Worm (Caenorhabditis elegans) whole organism, mixed stage, embryonic: ENCODE data around the gene F09F9.1.

Experiments
- M03D4.4 ChIP-seq: sonication (generic microtip); optimal IDR thresholded peaks from 2 replicates; lab custom pipeline; 2017; ENCODE audit warnings: mild to moderate bottlenecking, missing genetic modification characterization, missing compliant biosample characterization
- bed-3 ChIP-seq: fragments of 200-800 bp; sonication (Bioruptor generic); optimal IDR thresholded peaks from 3 replicates; lab custom pipeline; 2018; ENCODE audit warnings: mild to moderate bottlenecking, missing genetic modification characterization, moderate library complexity, missing compliant biosample characterization
- ceh-39 ChIP-seq: fragments of 150-350 bp; optimal IDR thresholded peaks from 2 replicates; lab custom pipeline; 2014; ENCODE audit warnings: missing biosample characterization, missing genetic modification characterization
- ceh-43 ChIP-seq: fragments of 200-800 bp; sonication (Bioruptor generic); optimal IDR thresholded peaks from 2 replicates; lab custom pipeline; 2018; ENCODE audit warnings: mild to moderate bottlenecking, missing genetic modification characterization, moderate library complexity, missing compliant biosample characterization
- ceh-83 ChIP-seq: fragments of 200-800 bp; sonication (Bioruptor generic); optimal IDR thresholded peaks from 2 replicates; lab custom pipeline; 2018; ENCODE audit warnings: mild to moderate bottlenecking, missing genetic modification characterization, missing compliant biosample characterization
- ces-1 ChIP-seq: fragments of 150-350 bp; optimal IDR thresholded peaks from 2 replicates; lab custom pipeline; 2014; ENCODE audit warnings: missing biosample characterization, missing genetic modification reagents, missing genetic modification characterization
- cnd-1 ChIP-seq: fragments of 200-800 bp; sonication (Bioruptor generic); optimal IDR thresholded peaks from 2 replicates; lab custom pipeline; 2018; ENCODE audit warnings: mild to moderate bottlenecking, missing genetic modification characterization, missing compliant biosample characterization
- drap-1 ChIP-seq: fragments of 200-800 bp; sonication (Bioruptor generic); optimal IDR thresholded peaks from 3 replicates; lab custom pipeline; 2018; ENCODE audit warnings: mild to moderate bottlenecking, missing genetic modification characterization, missing compliant biosample characterization
- elt-1 ChIP-seq: sonication (generic microtip); optimal IDR thresholded peaks from 2 replicates; lab custom pipeline; 2017; ENCODE audit warnings: missing genetic modification characterization, mild to moderate bottlenecking, missing compliant biosample characterization, antibody characterized with exemption, moderate library complexity, borderline replicate concordance; ENCODE audit not compliant: insufficient read depth
- elt-3 ChIP-seq: fragments of 150-350 bp; optimal IDR thresholded peaks from 2 replicates; lab custom pipeline; 2014; ENCODE audit warnings: missing biosample characterization, missing genetic modification characterization
- flh-1 ChIP-seq: fragments of 200-800 bp; sonication (Bioruptor generic); optimal IDR thresholded peaks from 2 replicates; lab custom pipeline; 2018; ENCODE audit warnings: mild to moderate bottlenecking, missing genetic modification characterization, moderate library complexity, missing compliant biosample characterization
- hlh-1 ChIP-seq: fragments of 150-350 bp; optimal IDR thresholded peaks from 2 replicates; lab custom pipeline; 2014; ENCODE audit warnings: missing biosample characterization, missing genetic modification reagents, missing genetic modification characterization
- lin-13 ChIP-seq: fragments of 150-350 bp; optimal IDR thresholded peaks from 2 replicates; lab custom pipeline; 2014; ENCODE audit warnings: missing biosample characterization, missing genetic modification characterization
- lin-32 ChIP-seq: fragments of 200-800 bp; sonication (Bioruptor generic); optimal IDR thresholded peaks from 2 replicates; lab custom pipeline; 2018; ENCODE audit warnings: mild to moderate bottlenecking, missing genetic modification characterization, missing compliant biosample characterization
- lsy-2 ChIP-seq: fragments of 150-350 bp; optimal IDR thresholded peaks from 2 replicates; lab custom pipeline; 2014; ENCODE audit warnings: missing biosample characterization, missing genetic modification characterization
- mab-5 ChIP-seq: fragments of 150-350 bp; optimal IDR thresholded peaks from 2 replicates; lab custom pipeline; 2014; ENCODE audit warnings: missing biosample characterization, missing genetic modification characterization
- mep-1 ChIP-seq: fragments of 150-350 bp; optimal IDR thresholded peaks from 2 replicates; lab custom pipeline; 2017; ENCODE audit warnings: missing biosample characterization, missing genetic modification reagents, missing genetic modification characterization, inconsistent platforms
- mls-2 ChIP-seq: sonication (generic microtip); optimal IDR thresholded peaks from 2 replicates; lab custom pipeline; 2016; ENCODE audit warnings: mild to moderate bottlenecking, missing genetic modification characterization, moderate library complexity, missing compliant biosample characterization
- nhr-237 ChIP-seq: fragments of 150-350 bp; optimal IDR thresholded peaks from 2 replicates; lab custom pipeline; 2014; ENCODE audit warnings: missing biosample characterization, missing genetic modification characterization
- nhr-28 ChIP-seq: fragments of 150-350 bp; optimal IDR thresholded peaks from 2 replicates; lab custom pipeline; 2014; ENCODE audit warnings: missing biosample characterization, missing genetic modification characterization
- nhr-76 ChIP-seq: sonication (generic microtip); optimal IDR thresholded peaks from 2 replicates; lab custom pipeline; 2017; ENCODE audit warnings: missing biosample characterization, missing genetic modification characterization
- sem-2 ChIP-seq: fragments of 200-800 bp; sonication (Bioruptor generic); optimal IDR thresholded peaks from 2 replicates; lab custom pipeline; 2018; ENCODE audit warnings: mild to moderate bottlenecking, missing genetic modification characterization, missing compliant biosample characterization
- sptf-1 ChIP-seq: sonication (generic microtip); optimal IDR thresholded peaks from 2 replicates; lab custom pipeline; 2017; ENCODE audit warnings: mild to moderate bottlenecking, missing genetic modification characterization, moderate library complexity, missing compliant biosample characterization
- tbx-8 ChIP-seq: fragments of 200-800 bp; sonication (Bioruptor generic); optimal IDR thresholded peaks from 2 replicates; lab custom pipeline; 2018; ENCODE audit warnings: mild to moderate bottlenecking, missing genetic modification characterization, moderate library complexity, missing compliant biosample characterization
- unc-120 ChIP-seq: sonication (generic microtip); optimal IDR thresholded peaks from 2 replicates; lab custom pipeline; 2017; ENCODE audit warnings: missing genetic modification characterization, missing compliant biosample characterization; ENCODE audit not compliant: poor library complexity, severe bottlenecking
- unc-39 ChIP-seq: fragments of 150-350 bp; optimal IDR thresholded peaks from 2 replicates; lab custom pipeline; 2014; ENCODE audit warnings: missing biosample characterization, missing genetic modification characterization
- unc-62 ChIP-seq: fragments of 150-350 bp; optimal IDR thresholded peaks from 2 replicates; lab custom pipeline; 2014; ENCODE audit warnings: missing biosample characterization, missing genetic modification reagents, missing genetic modification characterization
- zip-8 ChIP-seq: fragments of 150-350 bp; optimal IDR thresholded peaks from 2 replicates; lab custom pipeline; 2014; ENCODE audit warnings: missing biosample characterization, missing genetic modification characterization
- ztf-11 ChIP-seq: fragments of 150-350 bp; optimal IDR thresholded peaks from 2 replicates; lab custom pipeline; 2014; ENCODE audit warnings: missing biosample characterization, missing genetic modification characterization

The F09F9.1 gene

ce11 chrX:4128684-4129083 is 13.6 kb downstream of the F09F9.1 start:
- TF ChIP-seq drap-1 (GFP tag; lab: Kevin White, UChicago), result no peak
- peak; percentile 86 for TF ChIP-seq ces-1 (GFP tag; lab: Kevin White, UChicago)

- TF ChIP-seq sem-2, result no peak
- no peak for TF ChIP-seq unc-39 (tag; lab: Kevin White, UChicago)
- no peak for TF ChIP-seq unc-120 (tag; lab: Kevin White, UChicago)
- TF ChIP-seq unc-62 (GFP tag; lab: Kevin White, UChicago), result no peak
- no peak for TF ChIP-seq tbx-8
- TF ChIP-seq ztf-11 (tag; lab: Kevin White, UChicago), result no peak
- no peak for TF ChIP-seq mls-2
- TF ChIP-seq lsy-2 (tag; lab: Kevin White, UChicago), result no peak
- no peak for TF ChIP-seq nhr-76 (tag; lab: Kevin White, UChicago)
- no peak for TF ChIP-seq elt-3
- TF ChIP-seq ceh-39 (tag; lab: Kevin White, UChicago), result no peak
- no peak for TF ChIP-seq lin-32 (GFP tag; lab: Kevin White, UChicago)
- no peak for TF ChIP-seq mep-1
- no peak for TF ChIP-seq nhr-28
- no peak for TF ChIP-seq sptf-1 (tag; lab: Kevin White, UChicago)
- no peak for TF ChIP-seq bed-3 (GFP tag; lab: Kevin White, UChicago)
Measured at ce11 chrX:4131354-4131753, 16.2 kb downstream of the F09F9.1 start.

ce11 chrX:4132243-4132642 is 17.1 kb downstream of the F09F9.1 start:
- TF ChIP-seq elt-1 (tag; lab: Kevin White, UChicago) (peak; percentile 23), tbx-8 (no peak), lin-32 (GFP tag; lab: Kevin White, UChicago) (no peak), cnd-1 (tag; lab: Kevin White, UChicago) (no peak)
- TF ChIP-seq, all 35 proteins: peak for 1

- no peak for TF ChIP-seq elt-1 (tag; lab: Kevin White, UChicago)
- TF ChIP-seq lin-32 (GFP tag; lab: Kevin White, UChicago), result no peak
- TF ChIP-seq lsy-2 (tag; lab: Kevin White, UChicago), result no peak
- no peak for TF ChIP-seq hlh-1 (tag; lab: Kevin White, UChicago)
- no peak for TF ChIP-seq elt-3
- TF ChIP-seq ceh-43 (GFP tag; lab: Kevin White, UChicago), result no peak
- TF ChIP-seq cnd-1 (tag; lab: Kevin White, UChicago), result no peak
- no peak for TF ChIP-seq flh-1
- TF ChIP-seq lin-13 (tag; lab: Kevin White, UChicago), result no peak
- no peak for TF ChIP-seq mep-1
- TF ChIP-seq bed-3 (GFP tag; lab: Kevin White, UChicago), result no peak
- no peak for TF ChIP-seq ceh-39 (tag; lab: Kevin White, UChicago)
- TF ChIP-seq drap-1 (GFP tag; lab: Kevin White, UChicago), result no peak
- TF ChIP-seq nhr-28, result no peak
- TF ChIP-seq ces-1 (GFP tag; lab: Kevin White, UChicago), result no peak
- TF ChIP-seq nhr-237, result no peak
- no peak for TF ChIP-seq mab-5
- TF ChIP-seq unc-120 (tag; lab: Kevin White, UChicago), result no peak
- TF ChIP-seq mls-2, result no peak
- no peak for TF ChIP-seq nhr-76 (tag; lab: Kevin White, UChicago)
Measured at ce11 chrX:4133378-4133777, 18.3 kb downstream of the F09F9.1 start.

ce11 chrX:4134855-4135254 is 19.7 kb downstream of the F09F9.1 start, which contains the start of gene ZK470.2:
TSS of gene ZK470.2 (plus strand) at chrX:4135155.
- no peak for TF ChIP-seq nhr-237
- TF ChIP-seq unc-120 (tag; lab: Kevin White, UChicago), result no peak
- no peak for TF ChIP-seq unc-39 (tag; lab: Kevin White, UChicago)
- no peak for TF ChIP-seq nhr-76 (tag; lab: Kevin White, UChicago)

- TF ChIP-seq unc-39 (tag; lab: Kevin White, UChicago) (no peak), ceh-83 (GFP tag; lab: Kevin White, UChicago) (no peak), lin-32 (GFP tag; lab: Kevin White, UChicago) (no peak), nhr-76 (tag; lab: Kevin White, UChicago) (no peak), unc-62 (GFP tag; lab: Kevin White, UChicago) (no peak), sptf-1 (tag; lab: Kevin White, UChicago) (no peak), M03D4.4 (tag; lab: Kevin White, UChicago) (no peak), ceh-39 (tag; lab: Kevin White, UChicago) (no peak), mab-5 (no peak), zip-8 (tag; lab: Kevin White, UChicago) (no peak), hlh-1 (tag; lab: Kevin White, UChicago) (no peak)
- TF ChIP-seq, all 35 proteins: peak for 0
Measured at ce11 chrX:4136547-4137311, 21.6 kb downstream of the F09F9.1 start.
